Worm (Caenorhabditis elegans) whole organism, midembryonic: ENCODE data around the gene sdz-21.

Experiments used
- T22C8.4 ChIP-seq: fragments of 200-800 bp; sonication (Bioruptor generic); IDR thresholded peaks from 2 replicates; pipeline ENCODE4 v1.3.6; 2022; ENCODE audit warnings: missing genetic modification characterization, missing compliant biosample characterization
- cog-1 ChIP-seq: sonication (generic microtip); optimal IDR thresholded peaks from 2 replicates; lab custom pipeline; 2016; ENCODE audit warnings: missing genetic modification characterization, missing compliant biosample characterization
- flt-1 ChIP-seq: fragments of 200-800 bp; sonication (Bioruptor generic); IDR thresholded peaks from 2 replicates; pipeline ENCODE4 v1.3.6; 2022; ENCODE audit warnings: missing genetic modification characterization, missing compliant biosample characterization
- klf-2 ChIP-seq: fragments of 200-800 bp; sonication (Bioruptor generic); conservative IDR thresholded peaks from 2 replicates; pipeline ENCODE4 v1.3.6; 2022; ENCODE audit warnings: missing genetic modification reagents, missing genetic modification characterization, missing compliant biosample characterization
- med-1 ChIP-seq: sonication (generic microtip); optimal IDR thresholded peaks from 2 replicates; lab custom pipeline; 2017; ENCODE audit warnings: missing genetic modification characterization, mild to moderate bottlenecking, missing compliant biosample characterization, antibody characterized with exemption, missing genetic modification reagents; ENCODE audit not compliant: insufficient read depth
- ref-1 ChIP-seq: fragments of 200-800 bp; sonication (Bioruptor generic); conservative IDR thresholded peaks from 2 replicates; pipeline ENCODE4 v1.3.6; 2022; ENCODE audit warnings: missing genetic modification reagents, missing genetic modification characterization, missing compliant biosample characterization
- tab-1 ChIP-seq: fragments of 200-800 bp; sonication (Bioruptor generic); IDR thresholded peaks from 2 replicates; pipeline ENCODE4 v1.3.6; 2022; ENCODE audit warnings: missing genetic modification characterization, missing compliant biosample characterization
- ztf-23 ChIP-seq: fragments of 200-800 bp; sonication (Bioruptor generic); IDR thresholded peaks from 2 replicates; pipeline ENCODE4 v1.3.6; 2022; ENCODE audit warnings: missing genetic modification reagents, missing genetic modification characterization, missing compliant biosample characterization
- ztf-29 ChIP-seq: fragments of 200-800 bp; sonication (Bioruptor generic); IDR thresholded peaks from 2 replicates; pipeline ENCODE4 v1.3.6; 2022; ENCODE audit warnings: missing genetic modification reagents, missing genetic modification characterization, missing compliant biosample characterization

sdz-21 gene

ce11 chrIII:5656941-5657340 lies at the start of gene sdz-21:
sdz-21 (minus strand) TSS chrIII:5657041.
- TF ChIP-seq cog-1 (tag; lab: Kevin White, UChicago) (no peak), ref-1 (GFP tag; lab: Robert Waterston, UW) (no peak), klf-2 (no peak), T22C8.4 (no peak), flt-1 (GFP tag; lab: Robert Waterston, UW) (no peak), ztf-23 (GFP tag; lab: Robert Waterston, UW) (no peak)

- TF ChIP-seq cog-1 (tag; lab: Kevin White, UChicago) (peak; percentile 54), T22C8.4 (peak; percentile 96), flt-1 (GFP tag; lab: Robert Waterston, UW) (peak; percentile 66), ztf-23 (GFP tag; lab: Robert Waterston, UW) (no peak)
Observed at ce11 chrIII:5706077-5706627, 49.3 kb upstream of the sdz-21 start, which contains the start of gene rpl-23. rpl-23 (minus strand) TSS chrIII:5706127.

- TF ChIP-seq klf-2 (no peak), T22C8.4 (no peak), tab-1 (GFP tag; lab: Robert Waterston, UW) (no peak), cog-1 (tag; lab: Kevin White, UChicago) (no peak), med-1 (GFP tag; lab: Kevin White, UChicago) (no peak), ztf-29 (no peak), ztf-23 (GFP tag; lab: Robert Waterston, UW) (no peak), flt-1 (GFP tag; lab: Robert Waterston, UW) (no peak), ref-1 (GFP tag; lab: Robert Waterston, UW) (no peak)
Observed at ce11 chrIII:5705228-5705888, 48.5 kb upstream of the sdz-21 start, which contains the start of gene swp-1. swp-1 (minus strand) TSS chrIII:5705525.

DNA sequence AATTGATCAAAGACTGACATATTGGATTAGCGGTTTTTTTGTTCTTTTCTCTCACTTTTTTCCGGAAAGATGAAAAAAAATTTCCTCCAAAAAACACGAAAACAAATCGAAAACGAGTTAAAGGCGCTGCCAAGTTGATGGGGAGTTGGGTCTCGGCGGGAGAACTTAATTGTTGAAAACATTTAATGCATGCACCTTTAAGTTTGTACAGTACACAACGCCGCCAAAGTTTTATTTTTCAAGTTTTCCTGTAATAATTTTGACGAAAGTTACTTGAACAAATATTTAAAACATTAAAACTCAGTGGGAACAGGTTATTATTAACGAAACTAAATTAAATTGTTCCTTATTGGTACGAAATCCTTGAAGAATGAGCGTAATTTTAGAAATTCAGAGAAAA lies 44.6 kb upstream of the sdz-21 start:
- no peak for TF ChIP-seq tab-1 (GFP tag; lab: Robert Waterston, UW)
- no peak for TF ChIP-seq cog-1 (tag; lab: Kevin White, UChicago)
- no peak for TF ChIP-seq flt-1 (GFP tag; lab: Robert Waterston, UW)
- no peak for TF ChIP-seq ztf-29
- TF ChIP-seq ref-1 (GFP tag; lab: Robert Waterston, UW) = no peak
- TF ChIP-seq ztf-23 (GFP tag; lab: Robert Waterston, UW) = no peak
- no peak for TF ChIP-seq med-1 (GFP tag; lab: Kevin White, UChicago)
- TF ChIP-seq klf-2 = no peak
- TF ChIP-seq T22C8.4 = no peak

DNA sequence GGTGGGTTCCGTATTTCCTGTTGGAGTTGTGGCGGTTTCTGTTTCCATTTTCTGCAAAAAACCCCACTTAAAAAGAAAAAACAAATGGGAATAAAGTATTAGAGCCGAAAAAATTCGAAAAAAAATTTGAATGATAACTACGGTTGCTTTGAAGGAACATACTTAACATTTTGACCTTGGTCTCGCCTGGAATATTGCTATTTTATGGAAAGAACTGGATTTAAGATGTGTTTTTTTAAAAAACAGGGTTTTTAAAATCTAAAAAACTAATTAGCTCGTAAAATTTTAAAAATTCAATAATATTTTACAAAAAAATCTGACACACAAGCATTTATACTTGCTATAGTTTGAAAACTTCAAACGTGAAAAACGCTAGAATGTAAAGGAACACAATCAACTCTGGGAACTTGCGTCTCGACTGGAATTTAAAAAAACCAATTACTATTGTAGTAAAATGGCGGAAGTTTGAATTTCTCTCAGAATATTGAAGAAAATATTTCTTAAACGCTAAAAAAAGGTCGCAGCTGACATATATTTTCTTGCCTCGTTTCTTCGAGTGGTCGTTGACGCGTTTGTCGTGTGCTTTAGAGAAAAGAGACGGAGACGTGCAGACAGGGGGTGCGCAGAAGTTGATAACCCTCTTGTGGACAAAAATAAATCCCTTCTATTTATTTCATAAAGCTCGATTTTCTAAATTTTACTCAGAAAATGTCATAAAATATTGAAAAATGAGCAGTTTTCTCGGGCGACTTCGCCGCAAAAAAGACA lies 41.3 kb upstream of the sdz-21 start, which contains the start of the genes lgg-3 and rgs-5:
Gene lgg-3 (minus strand): TSS at position 51 of the 768 bp plus-strand sequence.
Gene rgs-5 (plus strand): TSS at position 593 of the 768 bp plus-strand sequence.
- no peak for TF ChIP-seq ref-1 (GFP tag; lab: Robert Waterston, UW)
- no peak for TF ChIP-seq cog-1 (tag; lab: Kevin White, UChicago)
- TF ChIP-seq klf-2 = no peak
- TF ChIP-seq T22C8.4 = no peak

DNA sequence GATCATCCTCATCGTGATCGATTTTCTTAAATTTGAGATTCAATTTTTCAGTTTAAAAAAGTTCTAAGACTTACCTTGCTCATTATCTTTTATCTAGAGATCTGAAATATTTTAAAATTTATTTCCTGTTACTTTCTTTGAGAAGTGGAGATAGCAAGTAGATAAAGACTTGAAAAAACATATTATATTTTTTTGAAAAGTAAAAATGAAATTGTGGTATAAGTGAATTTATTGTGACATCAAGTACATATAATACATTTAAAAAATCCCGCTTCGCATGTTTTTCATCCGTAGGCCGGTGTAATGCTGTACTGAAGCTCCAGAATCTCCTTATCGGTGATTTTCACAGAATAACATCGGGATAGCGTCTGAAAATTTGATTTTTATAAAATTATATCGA lies 40.4 kb upstream of the sdz-21 start, which contains the start of gene B0336.7:
Gene B0336.7 (minus strand): TSS at position 101 of the 400 bp plus-strand sequence.
- TF ChIP-seq flt-1 (GFP tag; lab: Robert Waterston, UW) (no peak), tab-1 (GFP tag; lab: Robert Waterston, UW) (no peak), klf-2 (no peak), ref-1 (GFP tag; lab: Robert Waterston, UW) (no peak), ztf-23 (GFP tag; lab: Robert Waterston, UW) (no peak), T22C8.4 (no peak), ztf-29 (no peak), cog-1 (tag; lab: Kevin White, UChicago) (no peak), med-1 (GFP tag; lab: Kevin White, UChicago) (no peak)

DNA sequence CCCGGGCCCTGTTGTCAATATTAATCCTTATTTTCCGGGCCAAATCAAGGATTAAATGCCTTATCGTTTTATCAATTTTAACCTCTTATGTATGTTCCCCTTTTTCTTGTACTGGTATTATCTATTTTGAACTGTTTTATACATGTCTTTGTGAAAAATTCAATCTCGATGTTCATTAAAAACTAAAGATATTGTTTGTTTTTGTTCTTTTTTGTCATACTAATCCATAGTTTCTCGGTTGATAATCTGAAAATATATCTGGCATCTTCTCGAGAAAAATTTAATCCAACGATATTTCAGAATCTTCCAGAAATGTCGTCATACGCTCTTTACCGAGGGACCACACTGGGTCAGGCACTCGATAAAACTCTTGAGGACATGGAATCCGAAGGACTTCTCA lies 36.9 kb upstream of the sdz-21 start, which contains the start of gene B0336.13:
Gene B0336.13 (plus strand): TSS at position 301 of the 400 bp plus-strand sequence.
- TF ChIP-seq tab-1 (GFP tag; lab: Robert Waterston, UW) (no peak), T22C8.4 (no peak)

DNA sequence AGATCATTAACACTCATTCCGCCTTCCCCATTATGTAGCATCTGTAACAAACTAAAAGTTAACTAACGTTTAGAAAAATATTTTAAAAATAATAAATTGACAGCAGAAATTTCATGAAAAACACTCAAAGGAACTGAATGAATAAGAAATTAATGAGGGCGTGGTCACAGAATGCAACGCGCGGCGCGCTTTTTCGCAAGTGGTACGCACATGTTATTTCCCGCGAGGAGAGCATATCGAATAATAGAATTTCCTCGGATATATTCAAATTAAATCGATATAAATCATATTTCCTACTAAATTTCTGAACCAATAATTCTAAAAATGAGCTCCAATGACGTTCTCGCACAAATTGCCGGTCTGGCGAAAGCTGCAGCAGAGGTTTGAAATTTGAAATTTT lies 35.8 kb upstream of the sdz-21 start, which contains the start of the genes abi-1 and arle-14:
Gene abi-1 (minus strand): TSS at position 51 of the 400 bp plus-strand sequence.
Gene arle-14 (plus strand): TSS at position 217 of the 400 bp plus-strand sequence.
- TF ChIP-seq tab-1 (GFP tag; lab: Robert Waterston, UW) = no peak
- no peak for TF ChIP-seq ztf-29
- TF ChIP-seq flt-1 (GFP tag; lab: Robert Waterston, UW) = no peak
- no peak for TF ChIP-seq ref-1 (GFP tag; lab: Robert Waterston, UW)
- TF ChIP-seq cog-1 (tag; lab: Kevin White, UChicago) = no peak
- TF ChIP-seq med-1 (GFP tag; lab: Kevin White, UChicago) = no peak
- TF ChIP-seq klf-2 = no peak
- TF ChIP-seq ztf-23 (GFP tag; lab: Robert Waterston, UW) = no peak
- no peak for TF ChIP-seq T22C8.4

DNA sequence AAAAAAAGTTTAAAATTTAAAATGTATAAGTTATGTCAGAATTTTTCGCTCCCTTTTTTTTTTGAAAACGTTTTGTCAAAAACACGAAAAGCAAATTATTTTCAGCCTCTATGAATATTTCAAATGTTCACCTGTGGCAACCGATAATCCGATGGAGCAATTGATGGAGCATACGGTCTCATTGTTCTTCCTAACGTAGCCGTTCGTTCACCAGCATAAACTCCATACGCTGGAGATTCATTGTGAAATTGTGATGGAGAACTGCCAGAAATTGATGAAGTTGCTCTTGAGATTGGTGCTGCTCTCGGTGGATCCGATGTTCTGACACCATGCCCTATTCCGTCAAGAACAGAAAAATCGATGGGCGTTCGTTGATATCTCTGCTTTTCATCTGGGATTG lies 35.0 kb upstream of the sdz-21 start:
- TF ChIP-seq T22C8.4 (no peak), med-1 (GFP tag; lab: Kevin White, UChicago) (no peak), ref-1 (GFP tag; lab: Robert Waterston, UW) (no peak), tab-1 (GFP tag; lab: Robert Waterston, UW) (no peak), ztf-23 (GFP tag; lab: Robert Waterston, UW) (no peak), ztf-29 (no peak), cog-1 (tag; lab: Kevin White, UChicago) (no peak), flt-1 (GFP tag; lab: Robert Waterston, UW) (no peak), klf-2 (no peak)
